Worm (Caenorhabditis elegans) whole organism, young adult: Measurements from ENCODE around the gene mboa-2.

Source experiments
- B0261.1 ChIP-seq: sonication (generic microtip); optimal IDR thresholded peaks from 2 replicates; lab custom pipeline; 2016; ENCODE audit warnings: mild to moderate bottlenecking, missing genetic modification characterization, moderate library complexity, missing compliant biosample characterization
- C17E4.6 ChIP-seq: fragments of 200-800 bp; sonication (Bioruptor generic); IDR thresholded peaks from 2 replicates; pipeline ENCODE4 v1.3.6; 2022; ENCODE audit warnings: missing genetic modification reagents, missing genetic modification characterization, missing compliant biosample characterization
- F55B11.4 ChIP-seq: sonication (generic microtip); optimal IDR thresholded peaks from 2 replicates; lab custom pipeline; 2016; ENCODE audit warnings: missing compliant biosample characterization, missing genetic modification characterization, borderline replicate concordance; ENCODE audit not compliant: insufficient read depth
- F57A8.1 ChIP-seq: fragments of 200-800 bp; sonication (Bioruptor generic); optimal IDR thresholded peaks from 2 replicates; lab custom pipeline; 2018; ENCODE audit warnings: mild to moderate bottlenecking, missing genetic modification characterization, moderate library complexity, missing compliant biosample characterization
- K12H6.12 ChIP-seq: fragments of 200-800 bp; sonication (Bioruptor generic); optimal IDR thresholded peaks from 2 replicates; lab custom pipeline; 2018; ENCODE audit warnings: mild to moderate bottlenecking, missing genetic modification characterization, missing compliant biosample characterization
- T07F8.4 ChIP-seq: sonication (generic microtip); optimal IDR thresholded peaks from 2 replicates; lab custom pipeline; 2016; ENCODE audit warnings: mild to moderate bottlenecking, missing genetic modification characterization, moderate library complexity, missing compliant biosample characterization
- Y56A3A.18 ChIP-seq: fragments of 200-800 bp; sonication (Bioruptor generic); IDR thresholded peaks from 2 replicates; pipeline ENCODE4 v1.3.6; 2022; ENCODE audit warnings: missing genetic modification reagents, missing genetic modification characterization, missing compliant biosample characterization
- Y67H2A.10 ChIP-seq: fragments of 200-800 bp; sonication (Bioruptor generic); conservative IDR thresholded peaks from 2 replicates; pipeline ENCODE4 v1.3.6; 2022; ENCODE audit warnings: missing genetic modification reagents, missing genetic modification characterization, missing compliant biosample characterization
- Y79H2A.3 ChIP-seq: fragments of 200-800 bp; sonication (Bioruptor generic); conservative IDR thresholded peaks from 2 replicates; pipeline ENCODE4 v1.3.6; 2022; ENCODE audit warnings: missing genetic modification reagents, missing genetic modification characterization, missing compliant biosample characterization
- Y95B8A.8 ChIP-seq: fragments of 200-800 bp; sonication (Bioruptor generic); IDR thresholded peaks from 2 replicates; pipeline ENCODE4 v1.3.6; 2022; ENCODE audit warnings: missing genetic modification reagents, missing genetic modification characterization, missing compliant biosample characterization
- ama-1 ChIP-seq, 3 experiments: fragments of 150-350 bp in 1 of 3; sonication (generic microtip) in 2 of 3; optimal IDR thresholded peaks; 2 replicates each; lab custom pipeline; 2014 to 2018; ENCODE audit warnings: missing biosample characterization in 2 of 3, missing genetic modification characterization in 2 of 3, missing genetic modification reagents in 2 of 3
- attf-6 ChIP-seq: fragments of 200-800 bp; sonication (Bioruptor generic); IDR thresholded peaks from 2 replicates; pipeline ENCODE4 v1.3.6; 2022; ENCODE audit warnings: missing genetic modification reagents, missing genetic modification characterization, missing compliant biosample characterization
- bed-2 ChIP-seq: fragments of 200-800 bp; sonication (Bioruptor generic); IDR thresholded peaks from 2 replicates; pipeline ENCODE4 v1.3.6; 2022; ENCODE audit warnings: missing genetic modification reagents, missing genetic modification characterization, missing compliant biosample characterization
- ccch-3 ChIP-seq: fragments of 200-800 bp; sonication (Bioruptor generic); optimal IDR thresholded peaks from 2 replicates; lab custom pipeline; 2018; ENCODE audit warnings: mild to moderate bottlenecking, missing genetic modification characterization, missing compliant biosample characterization
- cebp-2 ChIP-seq: fragments of 200-800 bp; sonication (Bioruptor generic); IDR thresholded peaks from 2 replicates; pipeline ENCODE4 v1.3.6; 2022; ENCODE audit warnings: missing genetic modification characterization, missing compliant biosample characterization
- ceh-100 ChIP-seq: fragments of 200-800 bp; sonication (Bioruptor generic); IDR thresholded peaks from 2 replicates; pipeline ENCODE4 v1.3.6; 2022; ENCODE audit warnings: missing genetic modification reagents, missing genetic modification characterization, missing compliant biosample characterization
- ceh-27 ChIP-seq: fragments of 200-800 bp; sonication (Bioruptor generic); optimal IDR thresholded peaks from 2 replicates; lab custom pipeline; 2018; ENCODE audit warnings: mild to moderate bottlenecking, missing genetic modification characterization, moderate library complexity, missing compliant biosample characterization
- ceh-58 ChIP-seq: fragments of 200-800 bp; sonication (Bioruptor generic); IDR thresholded peaks from 2 replicates; pipeline ENCODE4 v1.3.6; 2022; ENCODE audit warnings: missing genetic modification characterization, missing compliant biosample characterization
- dpff-1 ChIP-seq: sonication (generic microtip); optimal IDR thresholded peaks from 2 replicates; lab custom pipeline; 2017; ENCODE audit warnings: mild to moderate bottlenecking, missing genetic modification characterization, missing compliant biosample characterization
- efl-1 ChIP-seq: fragments of 150-350 bp; optimal IDR thresholded peaks from 2 replicates; lab custom pipeline; 2014; ENCODE audit warnings: missing biosample characterization, missing genetic modification reagents, missing genetic modification characterization
- egl-18 ChIP-seq: fragments of 200-800 bp; sonication (Bioruptor generic); IDR thresholded peaks from 2 replicates; pipeline ENCODE4 v1.3.6; 2022; ENCODE audit warnings: missing genetic modification reagents, missing genetic modification characterization, missing compliant biosample characterization
- egl-44 ChIP-seq: fragments of 200-800 bp; sonication (Bioruptor generic); IDR thresholded peaks from 2 replicates; pipeline ENCODE4 v1.3.6; 2022; ENCODE audit warnings: missing genetic modification reagents, missing genetic modification characterization, missing compliant biosample characterization
- ets-4 ChIP-seq: fragments of 200-800 bp; sonication (Bioruptor generic); optimal IDR thresholded peaks from 2 replicates; lab custom pipeline; 2018; ENCODE audit warnings: mild to moderate bottlenecking, missing genetic modification characterization, missing compliant biosample characterization
- hlh-12 ChIP-seq: sonication (generic microtip); optimal IDR thresholded peaks from 2 replicates; lab custom pipeline; 2016; ENCODE audit warnings: missing genetic modification characterization, missing compliant biosample characterization
- hlh-26 ChIP-seq: fragments of 200-800 bp; sonication (Bioruptor generic); conservative IDR thresholded peaks from 2 replicates; pipeline ENCODE4 v1.3.6; 2022; ENCODE audit warnings: missing genetic modification reagents, missing genetic modification characterization, missing compliant biosample characterization
- hmg-1.2 ChIP-seq: fragments of 200-800 bp; sonication (Bioruptor generic); IDR thresholded peaks from 2 replicates; pipeline ENCODE4 v1.3.6; 2022; ENCODE audit warnings: missing genetic modification reagents, missing genetic modification characterization, missing compliant biosample characterization
- hmg-20 ChIP-seq: fragments of 200-800 bp; sonication (Bioruptor generic); IDR thresholded peaks from 2 replicates; pipeline ENCODE4 v1.3.6; 2022; ENCODE audit warnings: missing genetic modification reagents, missing genetic modification characterization, missing compliant biosample characterization
- hrde-1 ChIP-seq: sonication (generic microtip); optimal IDR thresholded peaks from 2 replicates; lab custom pipeline; 2016; ENCODE audit warnings: missing genetic modification characterization, mild to moderate bottlenecking, missing compliant biosample characterization, moderate library complexity, missing genotype, missing genetic modification reagents, borderline replicate concordance
- hsf-1 ChIP-seq: fragments of 200-800 bp; sonication (Bioruptor generic); IDR thresholded peaks from 2 replicates; pipeline ENCODE4 v1.3.6; 2022; ENCODE audit warnings: missing genetic modification reagents, missing genetic modification characterization, missing compliant biosample characterization
- lag-1 ChIP-seq: fragments of 200-800 bp; sonication (Bioruptor generic); IDR thresholded peaks from 2 replicates; pipeline ENCODE4 v1.3.6; 2022; ENCODE audit warnings: missing genetic modification reagents, missing genetic modification characterization, missing compliant biosample characterization
- lin-54 ChIP-seq: fragments of 200-800 bp; sonication (Bioruptor generic); optimal IDR thresholded peaks from 2 replicates; lab custom pipeline; 2018; ENCODE audit warnings: mild to moderate bottlenecking, missing genetic modification characterization, missing compliant biosample characterization
- lir-1 ChIP-seq: fragments of 200-800 bp; sonication (Bioruptor generic); conservative IDR thresholded peaks from 2 replicates; pipeline ENCODE4 v1.3.6; 2022; ENCODE audit warnings: missing genetic modification reagents, missing genetic modification characterization, missing compliant biosample characterization
- madf-6 ChIP-seq: fragments of 200-800 bp; sonication (Bioruptor generic); IDR thresholded peaks from 2 replicates; pipeline ENCODE4 v1.3.6; 2022; ENCODE audit warnings: missing genetic modification reagents, missing genetic modification characterization, missing compliant biosample characterization
- madf-8 ChIP-seq: fragments of 200-800 bp; sonication (Bioruptor generic); conservative IDR thresholded peaks from 2 replicates; pipeline ENCODE4 v1.3.6; 2022; ENCODE audit warnings: missing genetic modification reagents, missing genetic modification characterization, missing compliant biosample characterization
- mcd-1 ChIP-seq: fragments of 200-800 bp; sonication (Bioruptor generic); IDR thresholded peaks from 2 replicates; pipeline ENCODE4 v1.3.6; 2022; ENCODE audit warnings: missing genetic modification reagents, missing genetic modification characterization, missing compliant biosample characterization
- mxl-1 ChIP-seq: sonication (generic microtip); optimal IDR thresholded peaks from 2 replicates; lab custom pipeline; 2016; ENCODE audit warnings: missing genetic modification characterization, missing compliant biosample characterization
- nfyb-1 ChIP-seq: fragments of 200-800 bp; sonication (Bioruptor generic); IDR thresholded peaks from 2 replicates; pipeline ENCODE4 v1.3.6; 2022; ENCODE audit warnings: missing genetic modification reagents, missing genetic modification characterization, missing compliant biosample characterization
- nhr-120 ChIP-seq: fragments of 200-800 bp; sonication (Bioruptor generic); IDR thresholded peaks from 2 replicates; pipeline ENCODE4 v1.3.6; 2022; ENCODE audit warnings: missing genetic modification characterization, missing compliant biosample characterization
- nhr-179 ChIP-seq: sonication (generic microtip); optimal IDR thresholded peaks from 2 replicates; lab custom pipeline; 2016; ENCODE audit warnings: mild to moderate bottlenecking, missing genetic modification characterization, missing compliant biosample characterization
- nhr-80 ChIP-seq: sonication (generic microtip); optimal IDR thresholded peaks from 2 replicates; lab custom pipeline; 2016; ENCODE audit warnings: missing genetic modification characterization, missing compliant biosample characterization
- pha-4 ChIP-seq: fragments of 150-350 bp; sonication (generic microtip); optimal IDR thresholded peaks from 2 replicates; lab custom pipeline; 2014; ENCODE audit warnings: missing biosample characterization, missing genetic modification reagents, missing genetic modification characterization
- repo-1 ChIP-seq: sonication (generic microtip); optimal IDR thresholded peaks from 2 replicates; lab custom pipeline; 2017; ENCODE audit warnings: mild to moderate bottlenecking, missing genetic modification characterization, missing compliant biosample characterization
- snpc-1.1 ChIP-seq: sonication (generic microtip); optimal IDR thresholded peaks from 2 replicates; lab custom pipeline; 2017; ENCODE audit warnings: missing genetic modification characterization, mild to moderate bottlenecking, missing compliant biosample characterization, antibody characterized with exemption, moderate library complexity, missing genotype, missing genetic modification reagents; ENCODE audit not compliant: insufficient read depth
- somi-1 ChIP-seq: fragments of 200-800 bp; sonication (Bioruptor generic); optimal IDR thresholded peaks from 2 replicates; lab custom pipeline; 2018; ENCODE audit warnings: mild to moderate bottlenecking, missing genetic modification characterization, missing compliant biosample characterization
- tbp1 ChIP-seq: fragments of 200-800 bp; sonication (Bioruptor generic); optimal IDR thresholded peaks from 2 replicates; lab custom pipeline; 2018; ENCODE audit warnings: mild to moderate bottlenecking, missing genetic modification characterization, missing compliant biosample characterization
- tbx-9 ChIP-seq: sonication (generic microtip); optimal IDR thresholded peaks from 2 replicates; lab custom pipeline; 2016; ENCODE audit warnings: borderline replicate concordance, missing genetic modification characterization, inconsistent platforms, missing compliant biosample characterization
- tlf-1 ChIP-seq: fragments of 200-800 bp; sonication (Bioruptor generic); optimal IDR thresholded peaks from 2 replicates; lab custom pipeline; 2018; ENCODE audit warnings: mild to moderate bottlenecking, missing genetic modification characterization, missing compliant biosample characterization
- ztf-3 ChIP-seq: fragments of 200-800 bp; sonication (Bioruptor generic); optimal IDR thresholded peaks from 2 replicates; lab custom pipeline; 2018; ENCODE audit warnings: mild to moderate bottlenecking, missing genetic modification characterization, missing compliant biosample characterization

The mboa-2 gene

DNA sequence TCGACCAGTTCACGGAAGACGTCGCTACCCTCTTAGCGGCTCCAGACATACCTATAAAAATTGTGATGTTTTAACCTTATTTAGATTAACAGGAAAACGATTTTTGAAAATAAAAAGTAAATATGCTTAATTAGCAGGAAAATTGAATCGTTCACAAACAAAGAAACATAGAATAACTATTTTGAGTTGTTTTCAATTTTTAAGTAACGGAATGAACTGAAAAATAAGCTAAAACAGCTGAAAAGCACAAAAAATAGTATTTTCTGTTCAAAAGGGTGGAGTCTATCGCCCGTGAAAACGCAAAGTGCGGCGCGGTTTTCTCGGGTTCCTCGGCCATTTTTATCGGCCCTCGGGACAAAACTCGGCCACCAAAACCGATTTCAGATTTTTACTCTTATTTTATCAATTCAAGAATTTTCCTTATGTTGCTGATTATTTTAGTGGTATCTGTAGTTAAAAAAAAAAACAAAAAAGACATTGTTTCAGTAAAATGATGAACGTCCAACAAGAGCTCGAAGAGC lies 1.6 kb upstream of the mboa-2 start, which contains the start of the genes atp-5 and lmtr-3 (continued):
- TF ChIP-seq efl-1 (GFP tag; lab: Kevin White, UChicago) (peak; percentile 37), lir-1 (GFP tag; lab: Robert Waterston, UW) (peak; percentile 65; the same call in 1 of the 2 replicates), egl-44 (GFP tag; lab: Robert Waterston, UW) (no peak), B0261.1 (tag; lab: Kevin White, UChicago) (no peak), attf-6 (no peak), madf-6 (GFP tag; lab: Robert Waterston, UW) (peak; percentile 58; the same call in 1 of the 2 replicates), hlh-12 (tag; lab: Kevin White, UChicago) (no peak), snpc-1.1 (tag; lab: Kevin White, UChicago) (peak; percentile 22), lin-54 (GFP tag; lab: Kevin White, UChicago) (peak; percentile 67), nfyb-1 (no peak), mcd-1 (GFP tag; lab: Robert Waterston, UW) (peak; percentile 64), ceh-27 (GFP tag; lab: Kevin White, UChicago) (peak; percentile 89), ceh-58 (GFP tag; lab: Robert Waterston, UW) (no peak), F55B11.4 (no peak), T07F8.4 (tag; lab: Kevin White, UChicago) (no peak), hmg-1.2 (GFP tag; lab: Robert Waterston, UW) (no peak; the same call in 1 of the 2 replicates), hsf-1 (GFP tag; lab: Robert Waterston, UW) (no peak), C17E4.6 (GFP tag; lab: Robert Waterston, UW) (no peak), ccch-3 (GFP tag; lab: Kevin White, UChicago) (peak; percentile 23), tbp1 (GFP tag; lab: Kevin White, UChicago) (peak; percentile 47), ceh-100 (GFP tag; lab: Robert Waterston, UW) (peak; percentile 75), nhr-179 (tag; lab: Kevin White, UChicago) (no peak), repo-1 (tag; lab: Kevin White, UChicago) (no peak), cebp-2 (GFP tag; lab: Robert Waterston, UW) (no peak), Y67H2A.10 (peak; percentile 76), ztf-3 (no peak), egl-18 (GFP tag; lab: Robert Waterston, UW) (no peak), dpff-1 (tag; lab: Kevin White, UChicago) (no peak), somi-1 (GFP tag; lab: Kevin White, UChicago) (peak; percentile 4), mxl-1 (no peak), nhr-120 (GFP tag; lab: Robert Waterston, UW) (no peak), hmg-20 (GFP tag; lab: Robert Waterston, UW) (0 out of 2 replicates have a peak, but pooled peaks have one; percentile 28), ama-1 (optimal IDR thresholded peaks at IDR 0.05; lab: Kevin White, UChicago) (no peak), ama-1 (GFP tag; optimal IDR thresholded peaks at IDR 0.05; lab: Kevin White, UChicago) (no peak), Y79H2A.3 (GFP tag; lab: Robert Waterston, UW) (peak; percentile 74; the same call in 1 of the 2 replicates), K12H6.12 (tag; lab: Kevin White, UChicago) (no peak), Y56A3A.18 (no peak), ets-4 (GFP tag; lab: Kevin White, UChicago) (no peak), tbx-9 (tag; lab: Kevin White, UChicago) (no peak), lag-1 (GFP tag; lab: Robert Waterston, UW) (no peak), F57A8.1 (GFP tag; lab: Kevin White, UChicago) (no peak), bed-2 (GFP tag; lab: Robert Waterston, UW) (peak; percentile 94), Y95B8A.8 (no peak), hrde-1 (tag; lab: Kevin White, UChicago) (no peak), tlf-1 (GFP tag; lab: Kevin White, UChicago) (peak; percentile 30), hlh-26 (no peak), madf-8 (peak; percentile 20; the same call in 1 of the 2 replicates), pha-4 (no peak), nhr-80 (tag; lab: Kevin White, UChicago) (peak; percentile 81)
